Fruit fly (Drosophila melanogaster): ENCODE data around the gene rux.

rux gene

DNA sequence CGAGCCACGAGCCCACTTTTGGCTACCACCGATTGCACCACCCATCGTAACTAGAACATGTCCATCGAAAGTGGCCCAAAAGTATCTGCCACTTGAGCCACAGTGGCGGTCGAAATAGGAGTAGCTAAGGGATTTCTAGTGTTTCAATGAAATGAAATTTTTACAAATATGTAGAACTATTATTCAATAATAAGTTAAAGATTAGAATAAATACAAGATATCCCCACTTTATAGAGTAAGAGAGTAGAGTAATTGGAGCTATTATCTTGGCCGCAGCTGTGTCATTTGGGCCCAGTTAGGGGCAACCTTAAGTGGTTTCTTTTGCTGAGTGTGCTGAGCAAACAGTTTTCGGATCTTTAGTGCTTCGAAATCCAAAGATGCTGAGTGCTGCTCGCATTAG, 48.2 kb downstream of the rux start (continued):
- TF ChIP-seq wdn (GFP tag; IDR thresholded peaks at IDR 0.05) (no peak), gce (GFP tag; IDR thresholded peaks at IDR 0.05) (0 out of 3 replicates have a peak, but pooled peaks have one; percentile 24), Meics (GFP tag; optimal IDR thresholded peaks at IDR 0.05) (peak; percentile 7), Hey (tag; optimal IDR thresholded peaks at IDR 0.05) (no peak), CoRest (tag; optimal IDR thresholded peaks at IDR 0.05) (peak; percentile 36), CG1832 (GFP tag; optimal IDR thresholded peaks at IDR 0.05) (no peak), CG12071 (GFP tag; optimal IDR thresholded peaks at IDR 0.05) (no peak), CG7963 (GFP tag; IDR thresholded peaks at IDR 0.05; ENCODE audit: partially characterized antibody) (no peak), tap (tag; optimal IDR thresholded peaks at IDR 0.05) (peak; percentile 51), tll (GFP tag; optimal IDR thresholded peaks at IDR 0.05) (no peak), D (optimal IDR thresholded peaks at IDR 0.05) (no peak), D (GFP tag; optimal IDR thresholded peaks at IDR 0.05) (no peak), grau (tag; optimal IDR thresholded peaks at IDR 0.05) (peak; percentile 58), pb (GFP tag; optimal IDR thresholded peaks at IDR 0.05) (no peak), tx (GFP tag; optimal IDR thresholded peaks at IDR 0.05) (no peak), Ssrp (tag; optimal IDR thresholded peaks at IDR 0.05) (peak; percentile 39), bcd (GFP tag; optimal IDR thresholded peaks at IDR 0.05) (peak; percentile 6), cwo (GFP tag; optimal IDR thresholded peaks at IDR 0.05) (no peak), CG2202 (tag; optimal IDR thresholded peaks at IDR 0.05) (no peak), CG13775 (GFP tag; optimal IDR thresholded peaks at IDR 0.05) (peak; percentile 7), sisA (GFP tag; IDR thresholded peaks at IDR 0.05) (peak; percentile 49), Six4 (GFP tag; optimal IDR thresholded peaks at IDR 0.05) (no peak), gcm2 (GFP tag; optimal IDR thresholded peaks at IDR 0.05) (no peak), stwl (tag; optimal IDR thresholded peaks at IDR 0.05) (no peak), pan (optimal IDR thresholded peaks at IDR 0.05) (no peak), pan (GFP tag; optimal IDR thresholded peaks at IDR 0.05 in 1 of 2, IDR thresholded peaks at IDR 0.05 in 1 of 2) (peak in 1 of 2 experiments; percentile 76), pum (GFP tag; optimal IDR thresholded peaks at IDR 0.05) (no peak), CG12299 (tag; optimal IDR thresholded peaks at IDR 0.05) (no peak), Hr3 (GFP tag; optimal IDR thresholded peaks at IDR 0.05) (no peak), pnt (GFP tag; optimal IDR thresholded peaks at IDR 0.05) (no peak), phol (tag; optimal IDR thresholded peaks at IDR 0.05) (peak; percentile 56), row (GFP tag; IDR thresholded peaks at IDR 0.05) (peak; percentile 59), ems (GFP tag; optimal IDR thresholded peaks at IDR 0.05) (no peak), btn (GFP tag; optimal IDR thresholded peaks at IDR 0.05) (no peak), CG2875 (GFP tag; optimal IDR thresholded peaks at IDR 0.05) (no peak), CG12769 (tag; optimal IDR thresholded peaks at IDR 0.05) (peak; percentile 18), Mad (GFP tag; optimal IDR thresholded peaks at IDR 0.05) (no peak), dmrt11E (tag; optimal IDR thresholded peaks at IDR 0.05) (no peak), tgo (GFP tag; IDR thresholded peaks at IDR 0.05) (peak; percentile 42; the same call in 1 of the 3 replicates), CG1024 (GFP tag; IDR thresholded peaks at IDR 0.05) (no peak), Atf6 (GFP tag; IDR thresholded peaks at IDR 0.05) (peak; percentile 20; the same call in 1 of the 2 replicates), pros (GFP tag; optimal IDR thresholded peaks at IDR 0.05) (no peak), GATAe (GFP tag; conservative IDR thresholded peaks at IDR 0.05) (no peak), tin (GFP tag; optimal IDR thresholded peaks at IDR 0.05) (peak; percentile 35), kay (GFP tag; optimal IDR thresholded peaks at IDR 0.05) (no peak), CrebB (tag; optimal IDR thresholded peaks at IDR 0.05) (no peak), Mes4 (GFP tag; optimal IDR thresholded peaks at IDR 0.05) (no peak), lov (optimal IDR thresholded peaks at IDR 0.05) (no peak), lov (GFP tag; IDR thresholded peaks at IDR 0.05) (no peak), nerfin-2 (GFP tag; IDR thresholded peaks at IDR 0.05; ENCODE audit: partially characterized antibody) (no peak), luna (GFP tag; optimal IDR thresholded peaks at IDR 0.05) (no peak), CG18262 (tag; optimal IDR thresholded peaks at IDR 0.05) (peak; percentile 60)

Measured in whole organism, embryonic.